Fruit fly (Drosophila melanogaster): ENCODE results near the gene Acsf3.
A peak's percentile ranks its signal among the peaks of the same experiment; 100 is the strongest.

The Acsf3 gene

DNA sequence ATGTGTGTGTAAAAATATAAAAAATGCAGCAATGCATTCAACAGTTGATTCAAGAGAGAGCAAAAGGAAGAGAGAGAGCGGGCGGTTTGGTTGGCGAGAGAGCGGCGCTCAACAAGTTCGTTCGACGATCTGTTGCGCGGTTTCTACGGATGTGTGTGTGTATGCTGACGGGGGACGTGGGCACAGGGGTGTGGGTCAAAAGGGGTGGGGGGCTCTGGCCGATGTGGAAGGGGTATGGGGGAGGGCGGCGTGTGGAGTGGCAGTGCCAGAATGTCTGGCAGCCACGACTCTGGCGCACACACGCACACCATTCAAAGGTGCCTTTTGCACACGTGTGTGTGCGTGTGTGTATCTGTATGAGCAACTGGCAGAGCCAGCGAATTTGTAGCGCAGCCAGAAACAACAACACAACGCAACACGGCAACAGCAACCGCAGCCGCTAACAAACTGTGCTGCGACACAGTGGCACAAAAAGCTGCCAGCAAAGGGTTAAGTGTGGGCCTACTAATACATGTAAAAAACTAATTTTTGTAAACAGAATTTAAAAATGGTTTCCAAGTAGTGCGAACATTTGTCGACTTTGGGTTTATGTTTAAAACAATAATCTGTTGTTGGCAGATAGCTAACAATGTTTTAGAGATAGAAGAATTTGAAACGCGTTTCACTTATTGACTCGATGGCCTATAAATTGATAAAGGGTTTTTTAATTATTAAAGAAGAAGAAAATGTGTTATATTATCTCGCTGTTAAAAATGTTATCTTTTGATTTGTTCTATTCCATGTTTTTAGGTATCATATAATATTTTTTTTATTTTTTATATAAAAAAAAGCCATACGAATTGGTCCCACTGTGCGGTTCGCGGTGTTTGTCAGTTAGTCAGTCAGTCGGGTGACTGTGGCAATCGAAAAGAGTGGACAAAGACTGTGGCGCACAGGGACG lies 22.0 kb upstream of the Acsf3 start (continued):
- TF ChIP-seq CG6272 (GFP tag; IDR thresholded peaks at IDR 0.05) (peak; percentile 47), ERR (GFP tag; optimal IDR thresholded peaks at IDR 0.05) (no peak), her (GFP tag; optimal IDR thresholded peaks at IDR 0.05) (peak; percentile 18), CG33557 (GFP tag; optimal IDR thresholded peaks at IDR 0.05) (peak; percentile 91), Dek (tag; optimal IDR thresholded peaks at IDR 0.05) (peak; percentile 87), lilli (GFP tag; optimal IDR thresholded peaks at IDR 0.05) (peak; percentile 68), knrl (GFP tag; IDR thresholded peaks at IDR 0.05; ENCODE audit: partially characterized antibody) (peak; percentile 39; the same call in 1 of the 3 replicates), CG18619 (GFP tag; optimal IDR thresholded peaks at IDR 0.05) (peak; percentile 97), dm (GFP tag; optimal IDR thresholded peaks at IDR 0.05) (peak; percentile 71), CG10431 (GFP tag; optimal IDR thresholded peaks at IDR 0.05) (peak; percentile 87), az2 (GFP tag; optimal IDR thresholded peaks at IDR 0.05) (peak; percentile 85), E2f2 (GFP tag; IDR thresholded peaks at IDR 0.05) (no peak), CG10654 (GFP tag; optimal IDR thresholded peaks at IDR 0.05) (peak; percentile 82), CkIIα-i1 (GFP tag; IDR thresholded peaks at IDR 0.05) (no peak), ssp (GFP tag; IDR thresholded peaks at IDR 0.05) (peak; percentile 70), HLH4C (GFP tag; IDR thresholded peaks at IDR 0.05; ENCODE audit: partially characterized antibody) (no peak), pum (GFP tag; optimal IDR thresholded peaks at IDR 0.05) (peak; percentile 76), CG6254 (GFP tag; optimal IDR thresholded peaks at IDR 0.05) (peak; percentile 89), CG9797 (GFP tag; optimal IDR thresholded peaks at IDR 0.05) (peak; percentile 35), CG16815 (GFP tag; optimal IDR thresholded peaks at IDR 0.05) (peak; percentile 95), Drgx (GFP tag; IDR thresholded peaks at IDR 0.05) (peak; percentile 66), slou (GFP tag; optimal IDR thresholded peaks at IDR 0.05) (peak; percentile 55), CG9215 (GFP tag; IDR thresholded peaks at IDR 0.05) (peak; percentile 77), pan (optimal IDR thresholded peaks at IDR 0.05) (no peak), pan (GFP tag; optimal IDR thresholded peaks at IDR 0.05 in 1 of 2, IDR thresholded peaks at IDR 0.05 in 1 of 2) (peak in 1 of 2 experiments; percentile 56), ac (GFP tag; optimal IDR thresholded peaks at IDR 0.05) (peak; percentile 80), CG10267 (tag; optimal IDR thresholded peaks at IDR 0.05) (peak; percentile 89), Scr (GFP tag; IDR thresholded peaks at IDR 0.05; ENCODE audit: partially characterized antibody) (0 out of 2 replicates have a peak, but pooled peaks have one; percentile 7), Pdp1 (GFP tag; optimal IDR thresholded peaks at IDR 0.05) (peak; percentile 30 to 71), HHEX (GFP tag; optimal IDR thresholded peaks at IDR 0.05) (peak; percentile 92), Doc3 (GFP tag; IDR thresholded peaks at IDR 0.05; ENCODE audit: partially characterized antibody) (no peak), HLH3B (GFP tag; IDR thresholded peaks at IDR 0.05) (peak; percentile 67), Dll (GFP tag; IDR thresholded peaks at IDR 0.05; ENCODE audit: partially characterized antibody) (no peak), fd96Cb (tag; optimal IDR thresholded peaks at IDR 0.05) (peak; percentile 97), tio (GFP tag; optimal IDR thresholded peaks at IDR 0.05) (peak; percentile 94), CG1792 (GFP tag; optimal IDR thresholded peaks at IDR 0.05) (peak; percentile 71), btn (GFP tag; optimal IDR thresholded peaks at IDR 0.05) (peak; percentile 46), Fer3 (tag; optimal IDR thresholded peaks at IDR 0.05) (peak; percentile 80), CG9932 (GFP tag; IDR thresholded peaks at IDR 0.05) (peak; percentile 58), zfh2 (GFP tag; optimal IDR thresholded peaks at IDR 0.05) (peak; percentile 83), CG17385 (GFP tag; optimal IDR thresholded peaks at IDR 0.05) (peak; percentile 87), Usf (GFP tag; optimal IDR thresholded peaks at IDR 0.05) (peak; percentile 97), hb (GFP tag; IDR thresholded peaks at IDR 0.05; ENCODE audit: partially characterized antibody) (no peak), H2.0 (GFP tag; IDR thresholded peaks at IDR 0.05) (peak; percentile 40), Xbp1 (GFP tag; optimal IDR thresholded peaks at IDR 0.05) (peak; percentile 90), disco-r (GFP tag; optimal IDR thresholded peaks at IDR 0.05) (peak; percentile 73), Hmx (GFP tag; optimal IDR thresholded peaks at IDR 0.05) (peak; percentile 36), CG10959 (GFP tag; IDR thresholded peaks at IDR 0.05) (peak; percentile 39; the same call in 1 of the 2 replicates)
